Fruit fly (Drosophila melanogaster) whole organism, wandering third instar larva: ENCODE measurements around the gene Polr2J.

ENCODE experiments used
- OdsH ChIP-seq: fragments of 200-800 bp; sonication (Bioruptor generic); optimal IDR thresholded peaks from 2 replicates; lab custom pipeline; 2016; ENCODE audit warnings: missing biosample characterization, mild to moderate bottlenecking, missing genetic modification characterization
- ey ChIP-seq: fragments of 200-800 bp; sonication (Bioruptor generic); optimal IDR thresholded peaks from 2 replicates; lab custom pipeline; 2016; ENCODE audit warnings: missing biosample characterization, missing genetic modification characterization
- h ChIP-seq: fragments of 200-800 bp; sonication (Bioruptor generic); optimal IDR thresholded peaks from 3 replicates; lab custom pipeline; 2016; ENCODE audit warnings: missing biosample characterization, mild to moderate bottlenecking, missing genetic modification characterization
- pan ChIP-seq: fragments of >200 bp; optimal IDR thresholded peaks from 2 replicates; lab custom pipeline; 2017
- usp ChIP-seq: fragments of >200 bp; optimal IDR thresholded peaks from 2 replicates; lab custom pipeline; 2017; ENCODE audit warnings: missing biosample characterization, missing genetic modification characterization

DNA sequence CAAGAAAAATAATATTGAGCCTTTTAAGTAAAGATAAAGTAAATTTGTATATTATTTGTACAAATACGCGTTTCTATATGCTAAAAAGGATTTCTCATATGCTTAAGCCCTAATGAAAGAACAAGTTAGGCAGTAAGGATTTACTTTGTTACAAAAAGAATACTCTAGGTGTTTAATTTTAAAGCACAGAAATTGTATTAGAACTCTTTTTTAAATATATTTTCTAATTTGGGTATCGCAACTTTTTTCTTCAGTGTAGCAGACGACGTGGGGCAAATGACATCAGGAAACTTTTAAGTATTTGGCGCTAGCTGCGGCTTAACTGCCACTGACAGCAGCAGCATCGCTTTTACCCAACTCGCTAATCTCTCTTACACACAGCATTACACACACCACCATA, 11.9 kb upstream of the Polr2J start:
- TF ChIP-seq ey (no peak), h (no peak), pan (lab: Kevin White, UChicago) (no peak), usp (no peak), OdsH (GFP tag; lab: Kevin White, UChicago) (no peak)
